Fruit fly (Drosophila melanogaster): ENCODE measurements around the gene CG42371.

Gene CG42371

dm6 chr2L:2200136-2201036 lies 16.7 kb downstream of the CG42371 start:
- TF ChIP-seq CG34367 (tag; optimal IDR thresholded peaks at IDR 0.05) = no peak
- peak; percentile 67 for TF ChIP-seq CG13204 (GFP tag; optimal IDR thresholded peaks at IDR 0.05)
- TF ChIP-seq D1 (tag; optimal IDR thresholded peaks at IDR 0.05) = no peak
- peak; percentile 100 for TF ChIP-seq EcR (GFP tag; optimal IDR thresholded peaks at IDR 0.05)
- TF ChIP-seq CG17806 (tag; optimal IDR thresholded peaks at IDR 0.05) = peak; percentile 7

dm6 chr2L:2199433-2199796 lies 17.6 kb downstream of the CG42371 start:
- TF ChIP-seq Pif1B (GFP tag; optimal IDR thresholded peaks at IDR 0.05) = no peak
- TF ChIP-seq Ets98B (GFP tag; IDR thresholded peaks at IDR 0.05) = no peak
- no peak for TF ChIP-seq fd96Ca (GFP tag; IDR thresholded peaks at IDR 0.05)
- no peak for TF ChIP-seq CG12605 (GFP tag; IDR thresholded peaks at IDR 0.05)
- TF ChIP-seq CG10348 (GFP tag; IDR thresholded peaks at IDR 0.05) = no peak
- TF ChIP-seq EcR (GFP tag; optimal IDR thresholded peaks at IDR 0.05) = no peak
- TF ChIP-seq CG34367 (tag; optimal IDR thresholded peaks at IDR 0.05) = no peak
- no peak for TF ChIP-seq CG4496 (GFP tag; IDR thresholded peaks at IDR 0.05)
- no peak for TF ChIP-seq CG15710 (tag; optimal IDR thresholded peaks at IDR 0.05)
- TF ChIP-seq CG13204 (GFP tag; optimal IDR thresholded peaks at IDR 0.05) = no peak
- no peak for TF ChIP-seq CG32121 (GFP tag; IDR thresholded peaks at IDR 0.05)
- no peak for TF ChIP-seq CG8159 (tag; optimal IDR thresholded peaks at IDR 0.05)
- TF ChIP-seq D1 (tag; optimal IDR thresholded peaks at IDR 0.05) = no peak
- no peak for TF ChIP-seq Snoo (tag; optimal IDR thresholded peaks at IDR 0.05)
- TF ChIP-seq Pif1A (GFP tag; optimal IDR thresholded peaks at IDR 0.05) = no peak
- TF ChIP-seq gl (tag; optimal IDR thresholded peaks at IDR 0.05) = no peak

dm6 chr2L:2198613-2199432 lies 18.2 kb downstream of the CG42371 start:
- TF ChIP-seq CG9948 (tag; optimal IDR thresholded peaks at IDR 0.05) (peak; percentile 98), CG13204 (GFP tag; optimal IDR thresholded peaks at IDR 0.05) (peak; percentile 74), gl (tag; optimal IDR thresholded peaks at IDR 0.05) (peak; percentile 95), CG12605 (GFP tag; IDR thresholded peaks at IDR 0.05) (no peak), CG4496 (GFP tag; IDR thresholded peaks at IDR 0.05) (no peak), CG32121 (GFP tag; IDR thresholded peaks at IDR 0.05) (no peak), CG10348 (GFP tag; IDR thresholded peaks at IDR 0.05) (no peak), Ets98B (GFP tag; IDR thresholded peaks at IDR 0.05) (no peak), CG8301 (tag; optimal IDR thresholded peaks at IDR 0.05) (peak; percentile 99), CG14655 (GFP tag; optimal IDR thresholded peaks at IDR 0.05) (peak; percentile 100), fd96Ca (GFP tag; IDR thresholded peaks at IDR 0.05) (no peak), rn (GFP tag; IDR thresholded peaks at IDR 0.05) (no peak), EcR (GFP tag; optimal IDR thresholded peaks at IDR 0.05) (peak; percentile 92), CG34367 (tag; optimal IDR thresholded peaks at IDR 0.05) (peak; percentile 95), Pif1A (GFP tag; optimal IDR thresholded peaks at IDR 0.05) (peak; percentile 99), Pif1B (GFP tag; optimal IDR thresholded peaks at IDR 0.05) (peak; percentile 98), CG17806 (tag; optimal IDR thresholded peaks at IDR 0.05) (peak; percentile 98), Snoo (tag; optimal IDR thresholded peaks at IDR 0.05) (peak; percentile 98), D1 (tag; optimal IDR thresholded peaks at IDR 0.05) (peak; percentile 94), CG8159 (tag; optimal IDR thresholded peaks at IDR 0.05) (peak; percentile 95), CG15710 (tag; optimal IDR thresholded peaks at IDR 0.05) (peak; percentile 94)

dm6 chr2L:2198119-2198494 lies 18.9 kb downstream of the CG42371 start:
- TF ChIP-seq CG14655 (GFP tag; optimal IDR thresholded peaks at IDR 0.05) = no peak
- TF ChIP-seq CG15710 (tag; optimal IDR thresholded peaks at IDR 0.05) = no peak

- TF ChIP-seq Snoo (tag; optimal IDR thresholded peaks at IDR 0.05) = no peak
- TF ChIP-seq CG14655 (GFP tag; optimal IDR thresholded peaks at IDR 0.05) = peak; percentile 28
Measured at dm6 chr2L:2197475-2198118, 19.4 kb downstream of the CG42371 start, which contains the start of gene COX7AL2. Gene COX7AL2, minus strand, starts transcription at chr2L:2197912.
